Worm (Caenorhabditis elegans) whole organism, young adult: Measurements from ENCODE around the gene B0244.4.

Experiments
- F10E7.11 ChIP-seq: sonication (generic microtip); optimal IDR thresholded peaks from 2 replicates; lab custom pipeline; 2017; ENCODE audit warnings: mild to moderate bottlenecking, missing genetic modification characterization, moderate library complexity, missing compliant biosample characterization
- F23B12.7 ChIP-seq: sonication (generic microtip); optimal IDR thresholded peaks from 2 replicates; lab custom pipeline; 2017; ENCODE audit warnings: missing genetic modification characterization, mild to moderate bottlenecking, missing compliant biosample characterization, antibody characterized with exemption, moderate library complexity; ENCODE audit not compliant: insufficient read depth
- F37B4.10 ChIP-seq: fragments of 200-800 bp; sonication (Bioruptor generic); IDR thresholded peaks from 2 replicates; pipeline ENCODE4 v1.3.6; 2022; ENCODE audit warnings: missing genetic modification characterization, missing compliant biosample characterization
- F52B5.7 ChIP-seq: sonication (generic microtip); optimal IDR thresholded peaks from 2 replicates; lab custom pipeline; 2016; ENCODE audit warnings: mild to moderate bottlenecking, missing genetic modification characterization, missing compliant biosample characterization
- F57A8.1 ChIP-seq: fragments of 200-800 bp; sonication (Bioruptor generic); optimal IDR thresholded peaks from 2 replicates; lab custom pipeline; 2018; ENCODE audit warnings: mild to moderate bottlenecking, missing genetic modification characterization, moderate library complexity, missing compliant biosample characterization
- K11D2.4 ChIP-seq: fragments of 200-800 bp; sonication (Bioruptor generic); IDR thresholded peaks from 2 replicates; pipeline ENCODE4 v1.3.6; 2022; ENCODE audit warnings: missing genetic modification reagents, missing genetic modification characterization, missing compliant biosample characterization
- Y53G8AR.9 ChIP-seq: fragments of 200-800 bp; sonication (Bioruptor generic); conservative IDR thresholded peaks from 2 replicates; pipeline ENCODE4 v1.3.6; 2022; ENCODE audit warnings: missing genetic modification reagents, missing genetic modification characterization, missing compliant biosample characterization
- Y67H2A.10 ChIP-seq: fragments of 200-800 bp; sonication (Bioruptor generic); conservative IDR thresholded peaks from 2 replicates; pipeline ENCODE4 v1.3.6; 2022; ENCODE audit warnings: missing genetic modification reagents, missing genetic modification characterization, missing compliant biosample characterization
- ZK185.1 ChIP-seq: sonication (generic microtip); optimal IDR thresholded peaks from 2 replicates; lab custom pipeline; 2016; ENCODE audit warnings: mild to moderate bottlenecking, missing genetic modification characterization, missing compliant biosample characterization; ENCODE audit not compliant: poor library complexity, severe bottlenecking
- akir-1 ChIP-seq: fragments of 200-800 bp; sonication (Bioruptor generic); optimal IDR thresholded peaks from 2 replicates; lab custom pipeline; 2018; ENCODE audit warnings: mild to moderate bottlenecking, missing genetic modification characterization, moderate library complexity, missing compliant biosample characterization
- attf-5 ChIP-seq: fragments of 200-800 bp; sonication (Bioruptor generic); optimal IDR thresholded peaks from 2 replicates; lab custom pipeline; 2018; ENCODE audit warnings: mild to moderate bottlenecking, missing genetic modification characterization, missing compliant biosample characterization
- bed-2 ChIP-seq: fragments of 200-800 bp; sonication (Bioruptor generic); IDR thresholded peaks from 2 replicates; pipeline ENCODE4 v1.3.6; 2022; ENCODE audit warnings: missing genetic modification reagents, missing genetic modification characterization, missing compliant biosample characterization
- ccch-3 ChIP-seq: fragments of 200-800 bp; sonication (Bioruptor generic); optimal IDR thresholded peaks from 2 replicates; lab custom pipeline; 2018; ENCODE audit warnings: mild to moderate bottlenecking, missing genetic modification characterization, missing compliant biosample characterization
- ceh-27 ChIP-seq: fragments of 200-800 bp; sonication (Bioruptor generic); optimal IDR thresholded peaks from 2 replicates; lab custom pipeline; 2018; ENCODE audit warnings: mild to moderate bottlenecking, missing genetic modification characterization, moderate library complexity, missing compliant biosample characterization
- ceh-40 ChIP-seq: fragments of 200-800 bp; sonication (Bioruptor generic); IDR thresholded peaks from 2 replicates; pipeline ENCODE4 v1.3.6; 2022; ENCODE audit warnings: missing genetic modification characterization, missing compliant biosample characterization
- ceh-58 ChIP-seq: fragments of 200-800 bp; sonication (Bioruptor generic); IDR thresholded peaks from 2 replicates; pipeline ENCODE4 v1.3.6; 2022; ENCODE audit warnings: missing genetic modification characterization, missing compliant biosample characterization
- ceh-79 ChIP-seq: sonication (generic microtip); optimal IDR thresholded peaks from 2 replicates; lab custom pipeline; 2017; ENCODE audit warnings: mild to moderate bottlenecking, missing genetic modification characterization, missing compliant biosample characterization
- ceh-91 ChIP-seq: fragments of 200-800 bp; sonication (Bioruptor generic); IDR thresholded peaks from 2 replicates; pipeline ENCODE4 v1.3.6; 2022; ENCODE audit warnings: missing genetic modification reagents, missing genetic modification characterization, missing compliant biosample characterization
- dox-1 ChIP-seq: fragments of 200-800 bp; sonication (Bioruptor generic); IDR thresholded peaks from 2 replicates; pipeline ENCODE4 v1.3.6; 2022; ENCODE audit warnings: missing genetic modification reagents, missing genetic modification characterization, missing compliant biosample characterization
- efl-1 ChIP-seq: fragments of 150-350 bp; optimal IDR thresholded peaks from 2 replicates; lab custom pipeline; 2014; ENCODE audit warnings: missing biosample characterization, missing genetic modification reagents, missing genetic modification characterization
- egl-18 ChIP-seq: fragments of 200-800 bp; sonication (Bioruptor generic); IDR thresholded peaks from 2 replicates; pipeline ENCODE4 v1.3.6; 2022; ENCODE audit warnings: missing genetic modification reagents, missing genetic modification characterization, missing compliant biosample characterization
- egrh-3 ChIP-seq: fragments of 200-800 bp; sonication (Bioruptor generic); IDR thresholded peaks from 2 replicates; pipeline ENCODE4 v1.3.6; 2022; ENCODE audit warnings: missing genetic modification reagents, missing genetic modification characterization, missing compliant biosample characterization
- ekl-4 ChIP-seq: fragments of 200-800 bp; sonication (Bioruptor generic); IDR thresholded peaks from 2 replicates; pipeline ENCODE4 v1.3.6; 2022; ENCODE audit warnings: missing genetic modification reagents, missing genetic modification characterization, missing compliant biosample characterization
- hsf-1 ChIP-seq: fragments of 200-800 bp; sonication (Bioruptor generic); IDR thresholded peaks from 2 replicates; pipeline ENCODE4 v1.3.6; 2022; ENCODE audit warnings: missing genetic modification reagents, missing genetic modification characterization, missing compliant biosample characterization
- let-526 ChIP-seq: fragments of 200-800 bp; sonication (Bioruptor generic); IDR thresholded peaks from 2 replicates; pipeline ENCODE4 v1.3.6; 2022; ENCODE audit warnings: missing genetic modification reagents, missing genetic modification characterization, missing compliant biosample characterization
- let-607 ChIP-seq, 2 experiments: fragments of 200-800 bp in 1 of 2; sonication (Bioruptor generic) in 1 of 2; sonication (generic microtip) in 1 of 2; optimal IDR thresholded peaks; 2 replicates each; lab custom pipeline; 2016 to 2018; ENCODE audit warnings: mild to moderate bottlenecking in 2 of 2, missing compliant biosample characterization in 2 of 2, missing genetic modification characterization in 2 of 2, moderate library complexity in 2 of 2, missing genotype in 1 of 2
- lin-35 ChIP-seq, 3 experiments: fragments of 150-350 bp in 2 of 3; sonication (generic microtip) in 1 of 3; optimal IDR thresholded peaks; 2 replicates each; lab custom pipeline; 2014 to 2018; ENCODE audit warnings: missing biosample characterization in 3 of 3, missing genetic modification characterization in 3 of 3, missing genetic modification reagents in 3 of 3
- lsl-1 ChIP-seq: fragments of 200-800 bp; sonication (Bioruptor generic); optimal IDR thresholded peaks from 2 replicates; lab custom pipeline; 2018; ENCODE audit warnings: mild to moderate bottlenecking, missing genetic modification characterization, moderate library complexity, missing compliant biosample characterization
- madf-10 ChIP-seq: sonication (generic microtip); optimal IDR thresholded peaks from 2 replicates; lab custom pipeline; 2016; ENCODE audit warnings: mild to moderate bottlenecking, missing genetic modification characterization, missing compliant biosample characterization
- madf-3 ChIP-seq: fragments of 200-800 bp; sonication (Bioruptor generic); IDR thresholded peaks from 2 replicates; pipeline ENCODE4 v1.3.6; 2022; ENCODE audit warnings: missing genetic modification reagents, missing genetic modification characterization, missing compliant biosample characterization
- nfyb-1 ChIP-seq: fragments of 200-800 bp; sonication (Bioruptor generic); IDR thresholded peaks from 2 replicates; pipeline ENCODE4 v1.3.6; 2022; ENCODE audit warnings: missing genetic modification reagents, missing genetic modification characterization, missing compliant biosample characterization
- nhr-120 ChIP-seq: fragments of 200-800 bp; sonication (Bioruptor generic); IDR thresholded peaks from 2 replicates; pipeline ENCODE4 v1.3.6; 2022; ENCODE audit warnings: missing genetic modification characterization, missing compliant biosample characterization
- nhr-179 ChIP-seq: sonication (generic microtip); optimal IDR thresholded peaks from 2 replicates; lab custom pipeline; 2016; ENCODE audit warnings: mild to moderate bottlenecking, missing genetic modification characterization, missing compliant biosample characterization
- rcor-1 ChIP-seq: fragments of 200-800 bp; sonication (Bioruptor generic); IDR thresholded peaks from 2 replicates; pipeline ENCODE4 v1.3.6; 2022; ENCODE audit warnings: missing genetic modification reagents, missing genetic modification characterization, missing compliant biosample characterization
- snpc-1.1 ChIP-seq: sonication (generic microtip); optimal IDR thresholded peaks from 2 replicates; lab custom pipeline; 2017; ENCODE audit warnings: missing genetic modification characterization, mild to moderate bottlenecking, missing compliant biosample characterization, antibody characterized with exemption, moderate library complexity, missing genotype, missing genetic modification reagents; ENCODE audit not compliant: insufficient read depth
- tbp1 ChIP-seq: fragments of 200-800 bp; sonication (Bioruptor generic); optimal IDR thresholded peaks from 2 replicates; lab custom pipeline; 2018; ENCODE audit warnings: mild to moderate bottlenecking, missing genetic modification characterization, missing compliant biosample characterization
- unc-130 ChIP-seq: sonication (generic microtip); optimal IDR thresholded peaks from 2 replicates; lab custom pipeline; 2016; ENCODE audit warnings: missing genetic modification reagents, missing genetic modification characterization, missing compliant biosample characterization
- zim-3 ChIP-seq: sonication (generic microtip); optimal IDR thresholded peaks from 2 replicates; lab custom pipeline; 2017; ENCODE audit warnings: mild to moderate bottlenecking, missing genetic modification characterization, moderate library complexity, missing compliant biosample characterization
- ztf-18 ChIP-seq: sonication (generic microtip); optimal IDR thresholded peaks from 2 replicates; lab custom pipeline; 2016; ENCODE audit warnings: missing genotype, mild to moderate bottlenecking, missing genetic modification characterization, missing compliant biosample characterization
- ztf-26 ChIP-seq: sonication (generic microtip); optimal IDR thresholded peaks from 2 replicates; lab custom pipeline; 2017; ENCODE audit warnings: missing genetic modification characterization, missing compliant biosample characterization
- ztf-28 ChIP-seq: fragments of 200-800 bp; sonication (Bioruptor generic); IDR thresholded peaks from 2 replicates; pipeline ENCODE4 v1.3.6; 2022; ENCODE audit warnings: missing genetic modification reagents, missing genetic modification characterization, missing compliant biosample characterization

B0244.4 gene

DNA sequence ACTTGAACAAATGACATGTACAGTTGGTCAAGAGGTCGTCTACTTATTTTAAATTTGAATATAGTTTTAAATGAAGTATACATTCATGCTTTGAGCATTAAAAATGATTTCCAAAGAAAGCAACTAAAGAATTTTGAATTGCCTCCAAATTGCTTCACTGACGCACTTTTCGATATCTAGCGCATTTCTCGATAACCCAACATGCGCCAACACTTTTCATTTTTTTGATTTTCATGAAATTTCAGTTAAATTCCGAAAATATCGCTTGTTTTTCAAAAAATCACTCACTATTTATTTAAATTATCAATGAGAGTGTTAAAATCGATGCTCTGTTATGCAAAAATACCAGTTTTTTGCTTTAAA, 27.5 kb upstream of the B0244.4 start (continued):
- TF ChIP-seq ceh-27 (GFP tag; lab: Kevin White, UChicago) (no peak), ceh-91 (peak; percentile 39; the same call in 1 of the 2 replicates), lin-35 (GFP tag; optimal IDR thresholded peaks at IDR 0.05; lab: Kevin White, UChicago) (peak; percentile 48 to 75 (median 60)), ztf-26 (tag; lab: Kevin White, UChicago) (no peak), hsf-1 (GFP tag; lab: Robert Waterston, UW) (peak; percentile 48; the same call in 1 of the 2 replicates), ZK185.1 (tag; lab: Kevin White, UChicago) (no peak), Y67H2A.10 (no peak), nhr-179 (no peak), rcor-1 (GFP tag; lab: Robert Waterston, UW) (peak; percentile 42; the same call in 1 of the 2 replicates), madf-3 (0 out of 2 replicates have a peak, but pooled peaks have one; percentile 17), ceh-40 (GFP tag; lab: Robert Waterston, UW) (no peak), lsl-1 (peak; percentile 68)

DNA sequence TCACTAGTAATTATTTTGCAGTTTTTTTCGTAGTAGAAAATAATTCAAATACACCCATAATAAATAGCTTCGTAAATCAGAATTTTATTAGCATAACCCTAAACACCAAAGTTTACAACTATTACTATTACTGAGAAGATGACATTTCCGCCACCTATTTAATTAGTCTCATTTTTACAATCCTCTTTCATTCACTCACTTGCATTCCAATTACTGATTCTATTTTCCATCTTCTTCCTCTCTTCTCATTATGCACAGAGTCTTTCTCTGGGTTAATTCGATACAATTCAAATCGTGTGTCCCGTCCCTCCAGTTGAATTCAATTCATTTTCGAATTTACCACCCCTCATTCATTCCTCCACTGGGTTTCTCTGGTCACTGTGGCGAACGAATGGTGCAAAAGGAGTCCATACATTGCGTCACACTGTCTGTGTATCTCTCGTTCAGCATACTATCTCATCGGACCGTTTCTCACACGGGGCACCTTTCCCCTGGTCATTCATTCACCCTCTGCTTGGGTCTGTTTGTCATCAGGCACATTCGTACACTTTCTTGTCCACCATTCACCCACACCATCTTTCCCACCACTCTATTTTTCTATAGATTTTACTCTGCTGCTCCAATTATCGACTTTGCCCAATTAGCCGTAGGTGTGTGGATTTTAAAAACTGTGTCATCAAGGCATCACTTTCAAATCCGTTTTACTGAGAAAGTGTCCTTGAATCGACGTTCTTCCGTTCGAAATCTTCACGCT, 26.8 kb upstream of the B0244.4 start:
- TF ChIP-seq F23B12.7 (tag; lab: Kevin White, UChicago), result no peak
- TF ChIP-seq ztf-28 (GFP tag; lab: Robert Waterston, UW), result no peak
- no peak for TF ChIP-seq nfyb-1 (GFP tag; lab: Robert Waterston, UW)
- no peak for TF ChIP-seq ceh-58 (GFP tag; lab: Robert Waterston, UW)
- TF ChIP-seq ceh-79 (tag; lab: Kevin White, UChicago), result no peak
- no peak for TF ChIP-seq madf-10
- no peak for TF ChIP-seq lin-35 (GFP tag; optimal IDR thresholded peaks at IDR 0.05; lab: Kevin White, UChicago)
- no peak for TF ChIP-seq snpc-1.1 (tag; lab: Kevin White, UChicago)
- TF ChIP-seq efl-1 (GFP tag; lab: Kevin White, UChicago), result no peak
- no peak for TF ChIP-seq egrh-3 (GFP tag; lab: Robert Waterston, UW)
- no peak for TF ChIP-seq let-526 (GFP tag; lab: Robert Waterston, UW)

DNA sequence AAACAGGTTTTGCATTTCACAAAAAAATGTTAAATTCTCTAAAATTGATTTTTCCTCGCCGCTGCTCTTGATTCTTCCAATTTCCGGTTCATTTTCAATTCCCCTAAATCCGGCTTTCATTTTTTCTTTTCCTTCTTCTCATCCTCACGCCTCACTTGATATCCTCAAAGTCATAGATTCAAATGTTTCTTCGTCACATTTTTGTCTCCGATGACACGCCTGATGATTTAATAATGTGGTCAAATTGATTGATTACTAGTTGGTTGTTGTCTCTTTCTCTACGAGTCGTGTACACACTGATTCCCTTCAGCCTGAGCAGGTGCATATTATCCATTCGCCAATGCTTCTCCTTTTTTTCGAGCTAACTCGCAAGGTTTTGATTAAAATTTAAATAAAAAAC, 25.8 kb upstream of the B0244.4 start:
- TF ChIP-seq F10E7.11 (tag; lab: Kevin White, UChicago), result no peak
- no peak for TF ChIP-seq egrh-3 (GFP tag; lab: Robert Waterston, UW)
- no peak for TF ChIP-seq snpc-1.1 (tag; lab: Kevin White, UChicago)
- TF ChIP-seq F57A8.1, result no peak
- no peak for TF ChIP-seq F37B4.10 (GFP tag; lab: Robert Waterston, UW)
- TF ChIP-seq hsf-1 (GFP tag; lab: Robert Waterston, UW), result no peak
- TF ChIP-seq nhr-120 (GFP tag; lab: Robert Waterston, UW), result no peak
- no peak for TF ChIP-seq rcor-1 (GFP tag; lab: Robert Waterston, UW)
- no peak for TF ChIP-seq ztf-28 (GFP tag; lab: Robert Waterston, UW)
- TF ChIP-seq ztf-26 (tag; lab: Kevin White, UChicago), result no peak
- TF ChIP-seq F52B5.7 (tag; lab: Kevin White, UChicago), result no peak
- no peak for TF ChIP-seq egl-18
- TF ChIP-seq, all 124 proteins: peak for 0

DNA sequence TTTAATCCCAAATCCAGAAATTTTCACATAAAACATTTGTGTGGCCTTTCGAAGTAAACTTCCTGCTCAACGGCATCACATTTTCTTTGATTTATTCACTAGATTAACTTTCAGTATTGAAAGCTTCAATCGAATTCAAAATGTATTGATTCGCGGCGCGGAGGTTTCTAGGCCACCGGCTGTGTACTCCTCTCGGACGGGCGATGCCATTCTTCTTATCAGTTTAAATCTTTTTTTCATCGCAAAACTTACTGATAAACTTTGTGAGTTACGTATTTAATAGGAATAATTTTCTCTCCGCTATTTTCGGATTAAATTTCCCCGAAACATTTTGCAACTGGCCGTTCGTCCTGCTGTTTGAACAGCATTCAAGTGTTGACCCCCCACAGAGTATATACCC, 25.4 kb upstream of the B0244.4 start:
- TF ChIP-seq dox-1 (GFP tag; lab: Robert Waterston, UW) (peak; percentile 68), ccch-3 (peak; percentile 36), tbp1 (peak; percentile 44), Y67H2A.10 (peak; percentile 62; the same call in 1 of the 2 replicates), bed-2 (GFP tag; lab: Robert Waterston, UW) (0 out of 2 replicates have a peak, but pooled peaks have one; percentile 50), madf-3 (0 out of 2 replicates have a peak, but pooled peaks have one; percentile 43), nhr-120 (GFP tag; lab: Robert Waterston, UW) (no peak), Y53G8AR.9 (0 out of 2 replicates have a peak, but pooled peaks have one; percentile 53), zim-3 (tag; lab: Kevin White, UChicago) (peak; percentile 5), ekl-4 (peak; percentile 37; the same call in 1 of the 2 replicates), ztf-18 (tag; lab: Kevin White, UChicago) (peak; percentile 12), akir-1 (GFP tag; lab: Kevin White, UChicago) (peak; percentile 69), unc-130 (peak; percentile 45), let-607 (tag; optimal IDR thresholded peaks at IDR 0.05; lab: Kevin White, UChicago) (peak in 1 of 2 experiments; percentile 47), K11D2.4 (no peak), attf-5 (GFP tag; lab: Kevin White, UChicago) (peak; percentile 34), rcor-1 (GFP tag; lab: Robert Waterston, UW) (no peak)
